Worm (Caenorhabditis elegans) whole organism, midembryonic: ENCODE data around the gene C35D6.13.

Experiments used
- cog-1 ChIP-seq: sonication (generic microtip); optimal IDR thresholded peaks from 2 replicates; lab custom pipeline; 2016; ENCODE audit warnings: missing genetic modification characterization, missing compliant biosample characterization
- ztf-23 ChIP-seq: fragments of 200-800 bp; sonication (Bioruptor generic); IDR thresholded peaks from 2 replicates; pipeline ENCODE4 v1.3.6; 2022; ENCODE audit warnings: missing genetic modification reagents, missing genetic modification characterization, missing compliant biosample characterization
- ztf-29 ChIP-seq: fragments of 200-800 bp; sonication (Bioruptor generic); IDR thresholded peaks from 2 replicates; pipeline ENCODE4 v1.3.6; 2022; ENCODE audit warnings: missing genetic modification reagents, missing genetic modification characterization, missing compliant biosample characterization

DNA sequence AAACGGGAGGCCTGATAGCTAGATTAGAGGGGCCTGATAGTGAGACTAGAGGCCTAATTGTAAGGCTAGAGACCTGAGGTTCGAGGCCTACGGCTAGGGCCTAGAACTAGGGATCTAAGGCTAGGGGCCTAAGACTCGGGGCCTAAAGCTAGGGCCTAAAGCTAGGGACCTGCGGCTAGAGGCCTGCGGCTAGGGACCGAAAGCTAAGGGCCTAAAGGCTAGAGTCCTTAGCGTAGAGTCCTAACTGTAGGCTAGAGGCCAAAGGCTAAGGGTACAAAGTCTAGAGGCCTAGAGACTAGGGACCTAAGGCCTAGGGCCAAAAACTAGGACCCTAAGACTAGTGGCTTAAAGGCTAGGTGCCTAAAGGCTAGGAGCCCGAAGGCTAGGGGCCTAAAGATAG is 3.7 kb upstream of the C35D6.13 start:
- TF ChIP-seq ztf-29 (GFP tag; lab: Robert Waterston, UW): no peak
- TF ChIP-seq cog-1 (tag; lab: Kevin White, UChicago): no peak
- TF ChIP-seq ztf-23 (GFP tag; lab: Robert Waterston, UW): no peak
